Fruit fly (Drosophila melanogaster) whole organism, embryonic: ENCODE results near the gene CG11396.

Experiments
- Antp ChIP-seq: fragments of 200-800 bp; sonication (Bioruptor generic); optimal IDR thresholded peaks from 3 replicates; lab custom pipeline; 2016; ENCODE audit warnings: missing biosample characterization, missing genetic modification characterization
- Awh ChIP-seq: fragments of 200-800 bp; sonication (Bioruptor generic); IDR thresholded peaks from 2 replicates; pipeline ENCODE4, ENCODE4 v1.3.6; 2022; ENCODE audit warnings: missing biosample characterization, missing genetic modification characterization
- Bdp1 ChIP-seq: fragments of 200-800 bp; sonication (Bioruptor generic); optimal IDR thresholded peaks from 3 replicates; lab custom pipeline; 2016; ENCODE audit warnings: missing biosample characterization, missing genetic modification characterization
- CG11085 ChIP-seq: fragments of 200-800 bp; sonication (Bioruptor generic); IDR thresholded peaks from 2 replicates; pipeline ENCODE4 v1.3.6; 2022; ENCODE audit warnings: missing biosample characterization, missing genetic modification characterization
- CG11093 ChIP-seq: fragments of 200-800 bp; sonication (Bioruptor generic); IDR thresholded peaks from 3 replicates; pipeline ENCODE4 v1.3.6; 2022; ENCODE audit warnings: missing biosample characterization, missing genetic modification characterization
- CG12299 ChIP-seq: fragments of 200-800 bp; sonication (Bioruptor generic); optimal IDR thresholded peaks from 2 replicates; lab custom pipeline; 2018; ENCODE audit warnings: missing biosample characterization, mild to moderate bottlenecking, missing genetic modification characterization
- CG12659 ChIP-seq: fragments of 200-800 bp; sonication (Bioruptor generic); optimal IDR thresholded peaks from 3 replicates; lab custom pipeline; 2017; ENCODE audit warnings: mild to moderate bottlenecking, missing biosample characterization, missing genetic modification reagents, missing genetic modification characterization
- CG13287 ChIP-seq: fragments of 200-800 bp; sonication (Bioruptor generic); IDR thresholded peaks from 2 replicates; pipeline ENCODE4 v1.3.6; 2022; ENCODE audit warnings: missing biosample characterization, missing genetic modification characterization; ENCODE audit not compliant: partially characterized antibody
- CG17568 ChIP-seq: fragments of 200-800 bp; sonication (Bioruptor generic); optimal IDR thresholded peaks from 2 replicates; lab custom pipeline; 2018; ENCODE audit warnings: missing biosample characterization, mild to moderate bottlenecking, missing genetic modification characterization, moderate library complexity
- CG30020 ChIP-seq: fragments of 200-800 bp; optimal IDR thresholded peaks from 2 replicates; lab custom pipeline; 2019; ENCODE audit warnings: missing biosample characterization, mild to moderate bottlenecking, missing genetic modification characterization, moderate library complexity
- CG31365 ChIP-seq: fragments of 200-800 bp; sonication (Bioruptor generic); optimal IDR thresholded peaks from 2 replicates; lab custom pipeline; 2018; ENCODE audit warnings: missing biosample characterization, mild to moderate bottlenecking, missing genetic modification characterization
- CG7963 ChIP-seq: fragments of 200-800 bp; sonication (Bioruptor generic); IDR thresholded peaks from 3 replicates; pipeline ENCODE4 v1.3.6; 2022; ENCODE audit warnings: missing biosample characterization, missing genetic modification characterization; ENCODE audit not compliant: partially characterized antibody
- CG8281 ChIP-seq: fragments of 200-800 bp; sonication (Bioruptor generic); optimal IDR thresholded peaks from 2 replicates; lab custom pipeline; 2018; ENCODE audit warnings: missing biosample characterization, mild to moderate bottlenecking, missing genetic modification characterization, moderate library complexity
- CG8924 ChIP-seq: fragments of 200-800 bp; optimal IDR thresholded peaks from 3 replicates; lab custom pipeline; 2019; ENCODE audit warnings: missing biosample characterization, mild to moderate bottlenecking, missing genetic modification characterization, moderate library complexity
- CG9215 ChIP-seq: fragments of 200-800 bp; sonication (Bioruptor generic); IDR thresholded peaks from 2 replicates; pipeline ENCODE4 v1.3.6; 2022; ENCODE audit warnings: missing biosample characterization, missing genetic modification characterization
- CG9727 ChIP-seq: fragments of 200-800 bp; sonication (Bioruptor generic); optimal IDR thresholded peaks from 3 replicates; lab custom pipeline; 2017; ENCODE audit warnings: missing biosample characterization, mild to moderate bottlenecking, missing genetic modification characterization
- CG9932 ChIP-seq: fragments of 200-800 bp; sonication (Bioruptor generic); IDR thresholded peaks from 2 replicates; pipeline ENCODE4 v1.3.6; 2022; ENCODE audit warnings: missing biosample characterization, missing genetic modification characterization
- Dek ChIP-seq: fragments of 200-800 bp; sonication (Bioruptor generic); optimal IDR thresholded peaks from 3 replicates; lab custom pipeline; 2019; ENCODE audit warnings: missing biosample characterization, mild to moderate bottlenecking, missing genetic modification characterization, moderate library complexity
- Dip2 ChIP-seq: fragments of 200-800 bp; sonication (Bioruptor generic); IDR thresholded peaks from 2 replicates; pipeline ENCODE4 v1.3.6; 2022; ENCODE audit warnings: missing biosample characterization, missing genetic modification characterization
- Elba2 ChIP-seq: fragments of 200-800 bp; sonication (Bioruptor generic); optimal IDR thresholded peaks from 3 replicates; lab custom pipeline; 2016; ENCODE audit warnings: missing biosample characterization, missing genetic modification characterization
- GATAe ChIP-seq: fragments of 200-800 bp; sonication (Bioruptor generic); conservative IDR thresholded peaks from 2 replicates; pipeline ENCODE4 v1.3.6; 2022; ENCODE audit warnings: missing biosample characterization, missing genetic modification characterization
- H2.0 ChIP-seq: fragments of 200-800 bp; sonication (Bioruptor generic); IDR thresholded peaks from 2 replicates; pipeline ENCODE4 v1.3.6; 2022; ENCODE audit warnings: missing biosample characterization, missing genetic modification characterization
- HmgD ChIP-seq: fragments of 200-800 bp; sonication (Bioruptor generic); optimal IDR thresholded peaks from 3 replicates; lab custom pipeline; 2016; ENCODE audit warnings: missing biosample characterization, missing genetic modification characterization
- Meics ChIP-seq: fragments of 200-800 bp; sonication (Bioruptor generic); optimal IDR thresholded peaks from 2 replicates; lab custom pipeline; 2017; ENCODE audit warnings: missing biosample characterization, mild to moderate bottlenecking, missing genetic modification characterization
- Mes4 ChIP-seq: fragments of 200-800 bp; sonication (Bioruptor generic); optimal IDR thresholded peaks from 2 replicates; lab custom pipeline; 2016; ENCODE audit warnings: missing biosample characterization, missing genetic modification characterization
- Nf-YA ChIP-seq: fragments of 200-800 bp; sonication (Bioruptor generic); IDR thresholded peaks from 2 replicates; pipeline ENCODE4 v1.3.6; 2022; ENCODE audit warnings: missing biosample characterization, missing genetic modification characterization
- TFAM ChIP-seq: fragments of 200-800 bp; sonication (Bioruptor generic); optimal IDR thresholded peaks from 2 replicates; lab custom pipeline; 2017; ENCODE audit warnings: missing biosample characterization, missing genetic modification characterization, inconsistent platforms
- Usf ChIP-seq: fragments of 200-800 bp; sonication (Bioruptor generic); optimal IDR thresholded peaks from 2 replicates; lab custom pipeline; 2017; ENCODE audit warnings: missing genotype, missing biosample characterization, missing genetic modification characterization
- br ChIP-seq: fragments of >200 bp; optimal IDR thresholded peaks from 2 replicates; lab custom pipeline; 2017
- bsh ChIP-seq, 2 experiments: fragments of 200-800 bp; sonication (Bioruptor generic); optimal IDR thresholded peaks; 2 replicates each; lab custom pipeline; 2017 to 2018; ENCODE audit warnings: mild to moderate bottlenecking in 2 of 2, missing biosample characterization in 2 of 2, missing genetic modification characterization in 2 of 2, moderate library complexity in 1 of 2
- cato ChIP-seq: fragments of 200-800 bp; sonication (Bioruptor generic); optimal IDR thresholded peaks from 2 replicates; lab custom pipeline; 2016; ENCODE audit warnings: missing biosample characterization, missing genetic modification characterization, borderline replicate concordance
- caup ChIP-seq: fragments of 200-800 bp; sonication (Bioruptor generic); optimal IDR thresholded peaks from 3 replicates; lab custom pipeline; 2017; ENCODE audit warnings: missing biosample characterization, mild to moderate bottlenecking, missing genetic modification characterization, moderate library complexity; ENCODE audit not compliant: severe bottlenecking
- croc ChIP-seq: fragments of 200-800 bp; sonication (Bioruptor generic); conservative IDR thresholded peaks from 3 replicates; pipeline ENCODE4 v1.3.6; 2022; ENCODE audit warnings: missing biosample characterization, missing genetic modification characterization
- ems ChIP-seq: fragments of 200-800 bp; sonication (Bioruptor generic); optimal IDR thresholded peaks from 3 replicates; lab custom pipeline; 2016; ENCODE audit warnings: missing biosample characterization, missing genetic modification characterization
- fd3F ChIP-seq: fragments of 200-800 bp; sonication (Bioruptor generic); optimal IDR thresholded peaks from 2 replicates; lab custom pipeline; 2018; ENCODE audit warnings: missing biosample characterization, mild to moderate bottlenecking, missing genetic modification characterization, moderate library complexity
- gsb-n ChIP-seq: fragments of 200-800 bp; sonication (Bioruptor generic); optimal IDR thresholded peaks from 3 replicates; lab custom pipeline; 2018; ENCODE audit warnings: missing biosample characterization, mild to moderate bottlenecking, missing genetic modification characterization
- ham ChIP-seq: fragments of 200-800 bp; sonication (Bioruptor generic); IDR thresholded peaks from 2 replicates; pipeline ENCODE4 v1.3.6; 2022; ENCODE audit warnings: missing biosample characterization, missing genetic modification characterization
- hbn ChIP-seq: fragments of 200-800 bp; sonication (Bioruptor generic); IDR thresholded peaks from 2 replicates; pipeline ENCODE4 v1.3.6; 2022; ENCODE audit warnings: missing biosample characterization, missing genetic modification characterization; ENCODE audit not compliant: partially characterized antibody
- jigr1 ChIP-seq: fragments of 200-800 bp; sonication (Bioruptor generic); IDR thresholded peaks from 3 replicates; pipeline ENCODE4 v1.3.6; 2022; ENCODE audit warnings: missing biosample characterization, missing genetic modification characterization
- pfk ChIP-seq: fragments of 200-800 bp; sonication (Bioruptor generic); optimal IDR thresholded peaks from 2 replicates; lab custom pipeline; 2018; ENCODE audit warnings: missing biosample characterization, mild to moderate bottlenecking, missing genetic modification characterization, moderate library complexity
- ranshi ChIP-seq: fragments of 200-800 bp; sonication (Bioruptor generic); IDR thresholded peaks from 2 replicates; pipeline ENCODE4 v1.3.6; 2022; ENCODE audit warnings: missing biosample characterization, missing genetic modification characterization
- sc ChIP-seq, 3 experiments: fragments of >200 bp in 2 of 3; fragments of 200-800 bp in 1 of 3; sonication (Bioruptor generic) in 1 of 3; optimal IDR thresholded peaks; 2 replicates in 2 of 3; 3 replicates in 1 of 3; lab custom pipeline; 2017; ENCODE audit warnings: mild to moderate bottlenecking in 1 of 3, missing biosample characterization in 1 of 3, missing genetic modification characterization in 1 of 3, missing genetic modification reagents in 1 of 3
- sisA ChIP-seq: fragments of 200-800 bp; sonication (Bioruptor generic); IDR thresholded peaks from 2 replicates; pipeline ENCODE4 v1.3.6; 2022; ENCODE audit warnings: missing biosample characterization, missing genetic modification characterization
- ssp ChIP-seq: fragments of 200-800 bp; sonication (Bioruptor generic); IDR thresholded peaks from 2 replicates; pipeline ENCODE4 v1.3.6; 2022; ENCODE audit warnings: missing biosample characterization, missing genetic modification characterization
- sug ChIP-seq: fragments of 200-800 bp; optimal IDR thresholded peaks from 2 replicates; lab custom pipeline; 2019; ENCODE audit warnings: missing biosample characterization, mild to moderate bottlenecking, missing genetic modification characterization, moderate library complexity
- tna ChIP-seq: fragments of 200-800 bp; sonication (Bioruptor generic); IDR thresholded peaks from 2 replicates; pipeline ENCODE4 v1.3.6; 2022; ENCODE audit warnings: missing biosample characterization, missing genetic modification characterization; ENCODE audit not compliant: partially characterized antibody
- vfl ChIP-seq: fragments of 200-800 bp; sonication (Bioruptor generic); optimal IDR thresholded peaks from 2 replicates; lab custom pipeline; 2016; ENCODE audit warnings: missing biosample characterization, missing genetic modification characterization
- zf30C ChIP-seq: fragments of 200-800 bp; sonication (Bioruptor generic); optimal IDR thresholded peaks from 3 replicates; lab custom pipeline; 2018; ENCODE audit warnings: missing biosample characterization, mild to moderate bottlenecking, missing genetic modification characterization

The CG11396 gene

DNA sequence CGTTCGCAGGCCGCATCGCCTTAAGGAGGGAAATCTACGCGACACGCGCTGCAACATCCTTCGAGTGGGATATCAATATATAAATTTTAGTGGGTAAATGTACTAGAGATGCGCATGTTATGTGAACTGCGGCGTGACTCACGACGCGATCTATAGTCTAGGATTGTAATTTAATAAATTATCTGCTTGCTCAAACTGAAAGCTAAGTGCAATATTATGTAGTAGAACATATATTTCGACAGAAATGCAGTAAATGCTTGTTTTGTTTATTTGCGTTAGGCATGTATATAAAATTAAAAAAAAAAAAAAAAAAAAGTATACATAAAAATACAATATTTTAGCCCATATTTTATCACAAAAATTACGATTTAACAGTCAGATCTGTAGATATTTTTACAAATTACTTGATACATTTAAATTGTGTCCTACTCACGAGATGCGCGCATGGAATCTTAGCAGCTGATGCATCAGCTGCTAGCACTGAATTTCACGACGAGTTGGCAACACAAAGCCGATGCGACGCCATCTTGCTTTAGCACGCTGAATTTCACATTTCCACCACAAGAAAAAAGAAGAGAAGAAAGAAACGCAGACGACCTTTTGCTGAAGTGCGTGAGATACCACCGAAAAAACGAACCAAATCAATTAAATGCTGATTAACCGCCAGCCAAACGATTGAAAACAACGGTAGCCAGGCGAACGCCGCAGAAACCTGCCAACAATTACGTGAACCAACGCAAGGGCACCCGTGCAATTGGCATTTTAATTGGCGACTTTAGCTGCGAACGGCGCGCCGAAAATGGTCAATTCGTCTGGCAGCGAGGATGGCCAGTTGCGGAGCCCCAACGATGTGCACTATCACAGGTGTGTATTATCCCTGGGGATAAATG lies 16.7 kb downstream of the CG11396 start, which contains the start of the genes CG4042 and Pitslre (continued):
- no peak for TF ChIP-seq pfk
- TF ChIP-seq CG9215 (GFP tag; lab: Robert Waterston, UW): peak; percentile 41
- TF ChIP-seq CG12659 (GFP tag; lab: Kevin White, UChicago): peak; percentile 21
- TF ChIP-seq hbn (GFP tag; lab: Robert Waterston, UW): peak; percentile 71
- no peak for TF ChIP-seq ham (GFP tag; lab: Robert Waterston, UW)
- no peak for TF ChIP-seq CG8281 (tag; lab: Kevin White, UChicago)
- TF ChIP-seq Meics (GFP tag; lab: Kevin White, UChicago): peak; percentile 55
- TF ChIP-seq tna: no peak
- no peak for TF ChIP-seq Nf-YA (GFP tag; lab: Robert Waterston, UW)
- peak; percentile 24; the same call in 1 of the 2 replicates for TF ChIP-seq ssp (GFP tag; lab: Robert Waterston, UW)
- no peak for TF ChIP-seq Antp (GFP tag; lab: Kevin White, UChicago)
- TF ChIP-seq TFAM (GFP tag; lab: Kevin White, UChicago): no peak
- peak; percentile 16 for TF ChIP-seq Bdp1 (GFP tag; lab: Kevin White, UChicago)
- TF ChIP-seq Elba2 (GFP tag; lab: Kevin White, UChicago): no peak
- no peak for TF ChIP-seq CG11085
- TF ChIP-seq GATAe (GFP tag; lab: Robert Waterston, UW): no peak
- TF ChIP-seq cato: peak; percentile 51
- peak; percentile 81 for TF ChIP-seq CG13287 (GFP tag; lab: Robert Waterston, UW)
- peak; percentile 6 for TF ChIP-seq sug (tag; lab: Kevin White, UChicago)
- no peak for TF ChIP-seq CG9727 (GFP tag; lab: Kevin White, UChicago)
- TF ChIP-seq jigr1 (GFP tag; lab: Robert Waterston, UW): no peak
- peak; percentile 36 for TF ChIP-seq Dek (tag; lab: Kevin White, UChicago)
- TF ChIP-seq ems: no peak
- TF ChIP-seq CG12299: no peak
- TF ChIP-seq vfl (GFP tag; lab: Kevin White, UChicago): peak; percentile 2
- TF ChIP-seq caup (GFP tag; lab: Kevin White, UChicago): no peak
- no peak for TF ChIP-seq H2.0 (GFP tag; lab: Robert Waterston, UW)
- no peak for TF ChIP-seq sc (optimal IDR thresholded peaks at IDR 0.05; lab: Kevin White, UChicago)
- no peak for TF ChIP-seq sc (GFP tag; optimal IDR thresholded peaks at IDR 0.05; lab: Kevin White, UChicago)
- TF ChIP-seq Mes4 (GFP tag; lab: Kevin White, UChicago): no peak
- TF ChIP-seq CG30020: peak; percentile 6
- peak; percentile 29; the same call in 1 of the 2 replicates for TF ChIP-seq sisA (GFP tag; lab: Robert Waterston, UW)
- TF ChIP-seq gsb-n (tag; lab: Kevin White, UChicago): no peak
- TF ChIP-seq CG7963 (GFP tag; lab: Robert Waterston, UW): 0 out of 3 replicates have a peak, but pooled peaks have one; percentile 8
- TF ChIP-seq CG31365: no peak
- no peak for TF ChIP-seq br (lab: Kevin White, UChicago)
- TF ChIP-seq Awh (GFP tag; lab: Robert Waterston, UW): no peak
- no peak for TF ChIP-seq HmgD (GFP tag; lab: Kevin White, UChicago)
- TF ChIP-seq CG17568 (GFP tag; lab: Kevin White, UChicago): no peak
- no peak for TF ChIP-seq Dip2 (GFP tag; lab: Robert Waterston, UW)
- TF ChIP-seq Usf (GFP tag; lab: Kevin White, UChicago): no peak
- TF ChIP-seq CG9932: peak; percentile 38; the same call in 1 of the 2 replicates
- TF ChIP-seq bsh (GFP tag; optimal IDR thresholded peaks at IDR 0.05; lab: Kevin White, UChicago): peak in 1 of 2 experiments; percentile 5
- TF ChIP-seq CG11093 (GFP tag; lab: Robert Waterston, UW): no peak
- no peak for TF ChIP-seq ranshi (GFP tag; lab: Robert Waterston, UW)
- no peak for TF ChIP-seq croc (GFP tag; lab: Robert Waterston, UW)
- TF ChIP-seq CG8924 (tag; lab: Kevin White, UChicago): no peak
- no peak for TF ChIP-seq fd3F (GFP tag; lab: Kevin White, UChicago)
- no peak for TF ChIP-seq zf30C (GFP tag; lab: Kevin White, UChicago)
